Fruit fly (Drosophila melanogaster) whole organism, embryonic: Measurements from ENCODE around the gene velo.

Experiments
- Awh ChIP-seq: fragments of 200-800 bp; sonication (Bioruptor generic); IDR thresholded peaks from 2 replicates; pipeline ENCODE4, ENCODE4 v1.3.6; 2022; ENCODE audit warnings: missing biosample characterization, missing genetic modification characterization
- CG10267 ChIP-seq: fragments of 200-800 bp; sonication (Bioruptor generic); optimal IDR thresholded peaks from 2 replicates; lab custom pipeline; 2018; ENCODE audit warnings: missing biosample characterization, mild to moderate bottlenecking, missing genetic modification characterization, moderate library complexity
- CG10543 ChIP-seq: fragments of 200-800 bp; sonication (Bioruptor generic); optimal IDR thresholded peaks from 3 replicates; lab custom pipeline; 2017; ENCODE audit warnings: missing biosample characterization, mild to moderate bottlenecking, missing genetic modification characterization, moderate library complexity
- CG11247 ChIP-seq: fragments of 200-800 bp; sonication (Bioruptor generic); IDR thresholded peaks from 2 replicates; pipeline ENCODE4 v1.3.6; 2022; ENCODE audit warnings: missing biosample characterization, missing genetic modification characterization
- CG12104 ChIP-seq: fragments of 200-800 bp; sonication (Bioruptor generic); optimal IDR thresholded peaks from 3 replicates; lab custom pipeline; 2016; ENCODE audit warnings: missing biosample characterization, missing genetic modification characterization
- CG14710 ChIP-seq: fragments of 200-800 bp; sonication (Bioruptor generic); optimal IDR thresholded peaks from 3 replicates; lab custom pipeline; 2019; ENCODE audit warnings: missing biosample characterization, mild to moderate bottlenecking, missing genetic modification characterization, moderate library complexity
- CG15269 ChIP-seq: fragments of 200-800 bp; sonication (Bioruptor generic); optimal IDR thresholded peaks from 2 replicates; lab custom pipeline; 2018; ENCODE audit warnings: missing biosample characterization, mild to moderate bottlenecking, missing genetic modification characterization, moderate library complexity
- CG15479 ChIP-seq: fragments of 200-800 bp; sonication (Bioruptor generic); optimal IDR thresholded peaks from 3 replicates; lab custom pipeline; 2019; ENCODE audit warnings: missing biosample characterization, mild to moderate bottlenecking, missing genetic modification characterization, moderate library complexity
- CG15696 ChIP-seq: fragments of 200-800 bp; sonication (Bioruptor generic); optimal IDR thresholded peaks from 2 replicates; lab custom pipeline; 2019; ENCODE audit warnings: missing biosample characterization, mild to moderate bottlenecking, missing genetic modification characterization, moderate library complexity
- CG1602 ChIP-seq: fragments of 200-800 bp; sonication (Bioruptor generic); optimal IDR thresholded peaks from 3 replicates; lab custom pipeline; 2016; ENCODE audit warnings: missing biosample characterization, missing genetic modification characterization
- CG16813 ChIP-seq: fragments of 200-800 bp; sonication (Bioruptor generic); IDR thresholded peaks from 3 replicates; pipeline ENCODE4 v1.3.6; 2022; ENCODE audit warnings: missing biosample characterization, missing genetic modification characterization; ENCODE audit not compliant: partially characterized antibody
- CG17361 ChIP-seq: fragments of 200-800 bp; sonication (Bioruptor generic); IDR thresholded peaks from 3 replicates; pipeline ENCODE4 v1.3.6; 2022; ENCODE audit warnings: missing biosample characterization, missing genetic modification characterization
- CG18262 ChIP-seq: fragments of 200-800 bp; optimal IDR thresholded peaks from 3 replicates; lab custom pipeline; 2019; ENCODE audit warnings: missing biosample characterization, mild to moderate bottlenecking, missing genetic modification characterization, moderate library complexity
- CG2116 ChIP-seq: fragments of 200-800 bp; sonication (Bioruptor generic); optimal IDR thresholded peaks from 3 replicates; lab custom pipeline; 2018; ENCODE audit warnings: missing biosample characterization, mild to moderate bottlenecking, missing genetic modification characterization
- CG2875 ChIP-seq: fragments of 200-800 bp; sonication (Bioruptor generic); optimal IDR thresholded peaks from 2 replicates; lab custom pipeline; 2017; ENCODE audit warnings: missing biosample characterization, mild to moderate bottlenecking, missing genetic modification characterization, missing genetic modification reagents
- CG31365 ChIP-seq: fragments of 200-800 bp; sonication (Bioruptor generic); optimal IDR thresholded peaks from 2 replicates; lab custom pipeline; 2018; ENCODE audit warnings: missing biosample characterization, mild to moderate bottlenecking, missing genetic modification characterization
- CG31441 ChIP-seq: fragments of 200-800 bp; sonication (Bioruptor generic); IDR thresholded peaks from 2 replicates; pipeline ENCODE4 v1.3.6; 2022; ENCODE audit warnings: missing biosample characterization, missing genetic modification characterization
- CG32532 ChIP-seq: fragments of 200-800 bp; sonication (Bioruptor generic); IDR thresholded peaks from 2 replicates; pipeline ENCODE4 v1.3.6; 2022; ENCODE audit warnings: missing biosample characterization, missing genetic modification characterization
- CG3407 ChIP-seq: fragments of 200-800 bp; sonication (Bioruptor generic); optimal IDR thresholded peaks from 2 replicates; lab custom pipeline; 2018; ENCODE audit warnings: missing biosample characterization, mild to moderate bottlenecking, missing genetic modification characterization
- CG4328 ChIP-seq: fragments of 200-800 bp; sonication (Bioruptor generic); optimal IDR thresholded peaks from 3 replicates; lab custom pipeline; 2017; ENCODE audit warnings: missing biosample characterization, missing genetic modification reagents, missing genetic modification characterization
- CG4360 ChIP-seq: fragments of 200-800 bp; sonication (Bioruptor generic); IDR thresholded peaks from 2 replicates; pipeline ENCODE4 v1.3.6; 2022; ENCODE audit warnings: missing biosample characterization, missing genetic modification characterization
- CG4617 ChIP-seq: fragments of 200-800 bp; sonication (Bioruptor generic); optimal IDR thresholded peaks from 3 replicates; lab custom pipeline; 2016; ENCODE audit warnings: missing biosample characterization, missing genetic modification characterization, borderline replicate concordance
- CG5953 ChIP-seq: fragments of 200-800 bp; sonication (Bioruptor generic); IDR thresholded peaks from 2 replicates; pipeline ENCODE4 v1.3.6; 2022; ENCODE audit warnings: missing biosample characterization, missing genetic modification characterization
- CG6765 ChIP-seq: fragments of 200-800 bp; sonication (Bioruptor generic); optimal IDR thresholded peaks from 3 replicates; lab custom pipeline; 2017; ENCODE audit warnings: missing biosample characterization, mild to moderate bottlenecking, missing genetic modification characterization
- CG8290 ChIP-seq, 3 experiments: fragments of 200-800 bp; sonication (Bioruptor generic); optimal IDR thresholded peaks; 2 replicates each; lab custom pipeline; 2016 to 2019; ENCODE audit warnings: missing biosample characterization in 3 of 3, missing genetic modification characterization in 3 of 3, mild to moderate bottlenecking in 2 of 3, moderate library complexity in 1 of 3
- CG8924 ChIP-seq: fragments of 200-800 bp; optimal IDR thresholded peaks from 3 replicates; lab custom pipeline; 2019; ENCODE audit warnings: missing biosample characterization, mild to moderate bottlenecking, missing genetic modification characterization, moderate library complexity
- CG9932 ChIP-seq: fragments of 200-800 bp; sonication (Bioruptor generic); IDR thresholded peaks from 2 replicates; pipeline ENCODE4 v1.3.6; 2022; ENCODE audit warnings: missing biosample characterization, missing genetic modification characterization
- Camta ChIP-seq: fragments of 200-800 bp; sonication (Bioruptor generic); optimal IDR thresholded peaks from 2 replicates; lab custom pipeline; 2016; ENCODE audit warnings: missing biosample characterization, missing genetic modification characterization
- Dbx ChIP-seq: fragments of 200-800 bp; sonication (Bioruptor generic); IDR thresholded peaks from 3 replicates; pipeline ENCODE4 v1.3.6; 2022; ENCODE audit warnings: missing biosample characterization, missing genetic modification characterization
- Ets97D ChIP-seq: fragments of 200-800 bp; sonication (Bioruptor generic); optimal IDR thresholded peaks from 3 replicates; lab custom pipeline; 2016; ENCODE audit warnings: missing biosample characterization, missing genetic modification characterization
- Hmr ChIP-seq: fragments of 200-800 bp; sonication (Bioruptor generic); optimal IDR thresholded peaks from 3 replicates; lab custom pipeline; 2017; ENCODE audit warnings: mild to moderate bottlenecking, missing biosample characterization, missing genetic modification reagents, missing genetic modification characterization
- Hr3 ChIP-seq: fragments of 200-800 bp; sonication (Bioruptor generic); optimal IDR thresholded peaks from 3 replicates; lab custom pipeline; 2016; ENCODE audit warnings: missing biosample characterization, missing genetic modification characterization
- Nf-YC ChIP-seq: fragments of 200-800 bp; optimal IDR thresholded peaks from 3 replicates; lab custom pipeline; 2019; ENCODE audit warnings: missing biosample characterization, mild to moderate bottlenecking, missing genetic modification characterization, moderate library complexity
- Sin3A ChIP-seq: fragments of >200 bp; optimal IDR thresholded peaks from 2 replicates; lab custom pipeline; 2018
- Sox102F ChIP-seq: fragments of 200-800 bp; sonication (Bioruptor generic); optimal IDR thresholded peaks from 2 replicates; lab custom pipeline; 2018; ENCODE audit warnings: missing biosample characterization, mild to moderate bottlenecking, missing genetic modification characterization, moderate library complexity
- aop ChIP-seq: fragments of 200-800 bp; sonication (Bioruptor generic); IDR thresholded peaks from 2 replicates; pipeline ENCODE4 v1.3.6; 2022; ENCODE audit warnings: missing biosample characterization, missing genetic modification characterization
- ase ChIP-seq: fragments of 200-800 bp; sonication (Bioruptor generic); IDR thresholded peaks from 3 replicates; pipeline ENCODE4 v1.3.6; 2022; ENCODE audit warnings: missing biosample characterization, missing genetic modification characterization
- chm ChIP-seq: fragments of 200-800 bp; sonication (Bioruptor generic); IDR thresholded peaks from 2 replicates; pipeline ENCODE4 v1.3.6; 2022; ENCODE audit warnings: missing biosample characterization, missing genetic modification characterization
- crp ChIP-seq, 2 experiments: fragments of 200-800 bp; sonication (Bioruptor generic); optimal IDR thresholded peaks; 2 replicates in 1 of 2; 3 replicates in 1 of 2; lab custom pipeline; 2017; ENCODE audit warnings: missing biosample characterization in 2 of 2, missing genetic modification characterization in 2 of 2, mild to moderate bottlenecking in 1 of 2, moderate library complexity in 1 of 2
- cwo ChIP-seq: fragments of 200-800 bp; sonication (Bioruptor generic); optimal IDR thresholded peaks from 3 replicates; lab custom pipeline; 2017; ENCODE audit warnings: missing biosample characterization, missing genetic modification characterization, mild to moderate bottlenecking, moderate library complexity, missing genetic modification reagents
- ewg ChIP-seq: fragments of 200-800 bp; sonication (Bioruptor generic); optimal IDR thresholded peaks from 3 replicates; lab custom pipeline; 2017; ENCODE audit warnings: mild to moderate bottlenecking, missing biosample characterization, missing genetic modification reagents, missing genetic modification characterization
- gcm ChIP-seq: fragments of 200-800 bp; sonication (Bioruptor generic); optimal IDR thresholded peaks from 2 replicates; lab custom pipeline; 2019; ENCODE audit warnings: missing biosample characterization, mild to moderate bottlenecking, missing genetic modification characterization, moderate library complexity
- grau ChIP-seq: fragments of 200-800 bp; optimal IDR thresholded peaks from 3 replicates; lab custom pipeline; 2019; ENCODE audit warnings: missing biosample characterization, mild to moderate bottlenecking, missing genetic modification characterization, moderate library complexity
- mld ChIP-seq: fragments of 200-800 bp; sonication (Bioruptor generic); IDR thresholded peaks from 3 replicates; pipeline ENCODE4 v1.3.6; 2022; ENCODE audit warnings: missing biosample characterization, missing genetic modification characterization; ENCODE audit not compliant: partially characterized antibody
- otp ChIP-seq: fragments of 200-800 bp; sonication (Bioruptor generic); IDR thresholded peaks from 3 replicates; pipeline ENCODE4, ENCODE4 v1.3.6; 2022; ENCODE audit warnings: missing biosample characterization, missing genetic modification characterization
- repo ChIP-seq: fragments of 200-800 bp; sonication (Bioruptor generic); optimal IDR thresholded peaks from 2 replicates; lab custom pipeline; 2016; ENCODE audit warnings: missing biosample characterization, missing genetic modification characterization
- zen2 ChIP-seq: fragments of 200-800 bp; sonication (Bioruptor generic); IDR thresholded peaks from 3 replicates; pipeline ENCODE4 v1.3.6; 2022; ENCODE audit warnings: missing biosample characterization, missing genetic modification characterization; ENCODE audit not compliant: partially characterized antibody

Gene velo

dm6 chr3L:6743346-6744165, 9.0 kb downstream of the velo start (continued):
- TF ChIP-seq mld (GFP tag; lab: Robert Waterston, UW) (peak; percentile 31; the same call in 1 of the 3 replicates), CG4617 (GFP tag; lab: Kevin White, UChicago) (peak; percentile 26), ewg (GFP tag; lab: Kevin White, UChicago) (peak; percentile 18), CG17361 (GFP tag; lab: Robert Waterston, UW) (peak; percentile 73; the same call in 2 of the 3 replicates), Hmr (GFP tag; lab: Kevin White, UChicago) (peak; percentile 51), repo (GFP tag; lab: Kevin White, UChicago) (no peak), Camta (no peak), cwo (no peak), CG6765 (peak; percentile 13), CG9932 (GFP tag; lab: Robert Waterston, UW) (peak; percentile 38; the same call in 1 of the 2 replicates), CG4328 (GFP tag; lab: Kevin White, UChicago) (peak; percentile 47), CG15269 (tag; lab: Kevin White, UChicago) (no peak), CG32532 (GFP tag; lab: Robert Waterston, UW) (peak; percentile 46), gcm (GFP tag; lab: Kevin White, UChicago) (no peak), CG11247 (GFP tag; lab: Robert Waterston, UW) (peak; percentile 42), Sox102F (no peak), Dbx (peak; percentile 70; the same call in 2 of the 3 replicates), CG16813 (GFP tag; lab: Robert Waterston, UW) (no peak; the same call in 2 of the 3 replicates), CG31365 (tag; lab: Kevin White, UChicago) (no peak), CG3407 (GFP tag; lab: Kevin White, UChicago) (no peak), CG31441 (peak; percentile 54; the same call in 1 of the 2 replicates), CG10267 (tag; lab: Kevin White, UChicago) (peak; percentile 31), otp (0 out of 3 replicates have a peak, but pooled peaks have one; percentile 34), CG10543 (peak; percentile 51), CG15696 (tag; lab: Kevin White, UChicago) (peak; percentile 14), grau (tag; lab: Kevin White, UChicago) (peak; percentile 32), crp (GFP tag; optimal IDR thresholded peaks at IDR 0.05; lab: Kevin White, UChicago) (peak in 1 of 2 experiments; percentile 83), CG2875 (GFP tag; lab: Kevin White, UChicago) (no peak), CG15479 (GFP tag; lab: Kevin White, UChicago) (peak; percentile 72), aop (GFP tag; lab: Robert Waterston, UW) (peak; percentile 98), Nf-YC (tag; lab: Kevin White, UChicago) (peak; percentile 29), ase (GFP tag; lab: Robert Waterston, UW) (no peak; the same call in 2 of the 3 replicates), CG5953 (GFP tag; lab: Robert Waterston, UW) (no peak), CG18262 (peak; percentile 57), Ets97D (GFP tag; lab: Kevin White, UChicago) (peak; percentile 87), chm (GFP tag; lab: Robert Waterston, UW) (peak; percentile 21; the same call in 1 of the 2 replicates), CG12104 (GFP tag; lab: Kevin White, UChicago) (peak; percentile 55), zen2 (GFP tag; lab: Robert Waterston, UW) (peak; percentile 25; the same call in 2 of the 3 replicates), CG4360 (peak; percentile 82), CG1602 (peak; percentile 35), Hr3 (GFP tag; lab: Kevin White, UChicago) (peak; percentile 54), CG2116 (peak; percentile 86), CG8290 (GFP tag; optimal IDR thresholded peaks at IDR 0.05; lab: Kevin White, UChicago) (no peak), CG8290 (tag; optimal IDR thresholded peaks at IDR 0.05; lab: Kevin White, UChicago) (peak in 1 of 2 experiments; percentile 82), CG8924 (tag; lab: Kevin White, UChicago) (no peak), Sin3A (lab: Kevin White, UChicago) (no peak), Awh (GFP tag; lab: Robert Waterston, UW) (no peak), CG14710 (peak; percentile 39)
